Fruit fly (Drosophila melanogaster) whole organism, embryonic: ENCODE measurements around the gene RpL34b.
A peak's percentile ranks its signal among the peaks of the same experiment; 100 is the strongest.

Experiments used
- Abd-B ChIP-seq: fragments of 200-800 bp; sonication (Bioruptor generic); optimal IDR thresholded peaks from 2 replicates; lab custom pipeline; 2018; ENCODE audit warnings: missing biosample characterization, mild to moderate bottlenecking, missing genetic modification characterization, moderate library complexity
- Ada2b ChIP-seq: fragments of 200-800 bp; sonication (Bioruptor generic); IDR thresholded peaks from 2 replicates; pipeline ENCODE4 v1.3.6; 2022; ENCODE audit warnings: missing biosample characterization, missing genetic modification characterization
- BtbVII ChIP-seq: fragments of 200-800 bp; sonication (Bioruptor generic); optimal IDR thresholded peaks from 3 replicates; lab custom pipeline; 2017; ENCODE audit warnings: missing biosample characterization, mild to moderate bottlenecking, missing genetic modification characterization
- CG10979 ChIP-seq: fragments of 200-800 bp; sonication (Bioruptor generic); optimal IDR thresholded peaks from 2 replicates; lab custom pipeline; 2018; ENCODE audit warnings: missing biosample characterization, mild to moderate bottlenecking, missing genetic modification characterization, moderate library complexity
- CG13424 ChIP-seq: fragments of 200-800 bp; sonication (Bioruptor generic); optimal IDR thresholded peaks from 2 replicates; lab custom pipeline; 2019; ENCODE audit warnings: missing biosample characterization, mild to moderate bottlenecking, missing genetic modification characterization, moderate library complexity
- CG13894 ChIP-seq: fragments of 200-800 bp; sonication (Bioruptor generic); optimal IDR thresholded peaks from 3 replicates; lab custom pipeline; 2018; ENCODE audit warnings: missing biosample characterization, mild to moderate bottlenecking, missing genetic modification characterization, moderate library complexity
- CG14014 ChIP-seq: fragments of 200-800 bp; sonication (Bioruptor generic); IDR thresholded peaks from 2 replicates; pipeline ENCODE4 v1.3.6; 2022; ENCODE audit warnings: missing biosample characterization, missing genetic modification characterization
- CG15514 ChIP-seq: fragments of 200-800 bp; sonication (Bioruptor generic); optimal IDR thresholded peaks from 3 replicates; lab custom pipeline; 2017; ENCODE audit warnings: missing biosample characterization, missing genetic modification characterization, mild to moderate bottlenecking, moderate library complexity, missing genetic modification reagents
- CG16815 ChIP-seq: fragments of 200-800 bp; sonication (Bioruptor generic); optimal IDR thresholded peaks from 3 replicates; lab custom pipeline; 2017; ENCODE audit warnings: missing biosample characterization, mild to moderate bottlenecking, missing genetic modification characterization
- CG17328 ChIP-seq: fragments of 200-800 bp; sonication (Bioruptor generic); IDR thresholded peaks from 2 replicates; pipeline ENCODE4 v1.3.6; 2022; ENCODE audit warnings: missing biosample characterization, missing genetic modification characterization
- CG1792 ChIP-seq: fragments of 200-800 bp; sonication (Bioruptor generic); optimal IDR thresholded peaks from 2 replicates; lab custom pipeline; 2016; ENCODE audit warnings: missing biosample characterization, missing genetic modification characterization
- CG2199 ChIP-seq: fragments of 200-800 bp; sonication (Bioruptor generic); IDR thresholded peaks from 3 replicates; pipeline ENCODE4 v1.3.6; 2022; ENCODE audit warnings: missing biosample characterization, missing genetic modification characterization
- CG2889 ChIP-seq: fragments of 200-800 bp; sonication (Bioruptor generic); IDR thresholded peaks from 3 replicates; pipeline ENCODE4 v1.3.6; 2022; ENCODE audit warnings: missing biosample characterization, missing genetic modification characterization
- CG3838 ChIP-seq: fragments of 200-800 bp; sonication (Bioruptor generic); optimal IDR thresholded peaks from 3 replicates; lab custom pipeline; 2016; ENCODE audit warnings: missing biosample characterization, missing genetic modification characterization
- CG3847 ChIP-seq: fragments of 200-800 bp; sonication (Bioruptor generic); IDR thresholded peaks from 2 replicates; pipeline ENCODE4 v1.3.6; 2022; ENCODE audit warnings: missing biosample characterization, missing genetic modification characterization
- CG3995 ChIP-seq: fragments of 200-800 bp; sonication (Bioruptor generic); optimal IDR thresholded peaks from 3 replicates; lab custom pipeline; 2016; ENCODE audit warnings: missing biosample characterization, missing genetic modification characterization
- CG6813 ChIP-seq: fragments of 200-800 bp; sonication (Bioruptor generic); optimal IDR thresholded peaks from 2 replicates; lab custom pipeline; 2017; ENCODE audit warnings: missing biosample characterization, missing genetic modification characterization, mild to moderate bottlenecking, moderate library complexity, missing genetic modification reagents
- CG9609 ChIP-seq: fragments of 200-800 bp; sonication (Bioruptor generic); optimal IDR thresholded peaks from 3 replicates; lab custom pipeline; 2016; ENCODE audit warnings: missing biosample characterization, missing genetic modification characterization
- CG9932 ChIP-seq: fragments of 200-800 bp; sonication (Bioruptor generic); IDR thresholded peaks from 2 replicates; pipeline ENCODE4 v1.3.6; 2022; ENCODE audit warnings: missing biosample characterization, missing genetic modification characterization
- CTCF ChIP-seq: fragments of 200-800 bp; sonication (Bioruptor generic); optimal IDR thresholded peaks from 2 replicates; lab custom pipeline; 2017; ENCODE audit warnings: missing biosample characterization, mild to moderate bottlenecking, missing genetic modification characterization, moderate library complexity
- Dad ChIP-seq: fragments of 200-800 bp; sonication (Bioruptor generic); optimal IDR thresholded peaks from 3 replicates; lab custom pipeline; 2016; ENCODE audit warnings: missing biosample characterization, missing genetic modification characterization
- Deaf1 ChIP-seq: fragments of 200-800 bp; optimal IDR thresholded peaks from 3 replicates; lab custom pipeline; 2019; ENCODE audit warnings: missing biosample characterization, mild to moderate bottlenecking, missing genetic modification characterization, moderate library complexity
- Ets65A ChIP-seq: fragments of 200-800 bp; sonication (Bioruptor generic); peaks from one replicate; lab custom pipeline; 2016; ENCODE audit warnings: missing biosample characterization, missing genetic modification characterization
- Fer3 ChIP-seq: fragments of 200-800 bp; sonication (Bioruptor generic); optimal IDR thresholded peaks from 2 replicates; lab custom pipeline; 2018; ENCODE audit warnings: missing biosample characterization, mild to moderate bottlenecking, missing genetic modification characterization, moderate library complexity
- HLH4C ChIP-seq: fragments of 200-800 bp; sonication (Bioruptor generic); IDR thresholded peaks from 3 replicates; pipeline ENCODE4 v1.3.6; 2022; ENCODE audit warnings: missing biosample characterization, missing genetic modification characterization; ENCODE audit not compliant: partially characterized antibody
- Neu2 ChIP-seq: fragments of 200-800 bp; sonication (Bioruptor generic); optimal IDR thresholded peaks from 3 replicates; lab custom pipeline; 2016; ENCODE audit warnings: missing biosample characterization, missing genetic modification characterization, borderline replicate concordance
- Oli ChIP-seq: fragments of 200-800 bp; sonication (Bioruptor generic); optimal IDR thresholded peaks from 2 replicates; lab custom pipeline; 2018; ENCODE audit warnings: missing biosample characterization, mild to moderate bottlenecking, missing genetic modification characterization, moderate library complexity
- Side ChIP-seq: fragments of 200-800 bp; sonication (Bioruptor generic); optimal IDR thresholded peaks from 2 replicates; lab custom pipeline; 2016; ENCODE audit warnings: missing biosample characterization, missing genetic modification characterization
- Xrp1 ChIP-seq: fragments of 200-800 bp; sonication (Bioruptor generic); IDR thresholded peaks from 2 replicates; pipeline ENCODE4 v1.3.6; 2022; ENCODE audit warnings: missing biosample characterization, missing genetic modification characterization
- ase ChIP-seq: fragments of 200-800 bp; sonication (Bioruptor generic); IDR thresholded peaks from 3 replicates; pipeline ENCODE4 v1.3.6; 2022; ENCODE audit warnings: missing biosample characterization, missing genetic modification characterization
- bigmax ChIP-seq: fragments of 200-800 bp; sonication (Bioruptor generic); optimal IDR thresholded peaks from 2 replicates; lab custom pipeline; 2018; ENCODE audit warnings: missing biosample characterization, mild to moderate bottlenecking, missing genetic modification characterization
- chinmo ChIP-seq: fragments of 200-800 bp; sonication (Bioruptor generic); IDR thresholded peaks from 4 replicates; pipeline ENCODE4 v1.3.6; 2022; ENCODE audit warnings: missing biosample characterization, missing genetic modification characterization; ENCODE audit not compliant: partially characterized antibody
- dmrt99B ChIP-seq: fragments of 200-800 bp; sonication (Bioruptor generic); optimal IDR thresholded peaks from 2 replicates; lab custom pipeline; 2018; ENCODE audit warnings: missing biosample characterization, mild to moderate bottlenecking, missing genetic modification characterization, moderate library complexity
- dysf ChIP-seq: fragments of 200-800 bp; sonication (Bioruptor generic); IDR thresholded peaks from 3 replicates; pipeline ENCODE4 v1.3.6; 2022; ENCODE audit warnings: missing biosample characterization, missing genetic modification characterization
- ftz-f1 ChIP-seq: fragments of 200-800 bp; sonication (Bioruptor generic); optimal IDR thresholded peaks from 2 replicates; lab custom pipeline; 2016; ENCODE audit warnings: missing biosample characterization, missing genetic modification characterization
- gsb-n ChIP-seq: fragments of 200-800 bp; sonication (Bioruptor generic); optimal IDR thresholded peaks from 3 replicates; lab custom pipeline; 2018; ENCODE audit warnings: missing biosample characterization, mild to moderate bottlenecking, missing genetic modification characterization
- lilli ChIP-seq: fragments of 200-800 bp; sonication (Bioruptor generic); optimal IDR thresholded peaks from 3 replicates; lab custom pipeline; 2016; ENCODE audit warnings: missing biosample characterization, missing genetic modification characterization
- lov ChIP-seq, 2 experiments: fragments of 200-800 bp in 1 of 2; fragments of >200 bp in 1 of 2; sonication (Bioruptor generic) in 1 of 2; IDR thresholded peaks in 1 of 2; optimal IDR thresholded peaks in 1 of 2; 2 replicates in 1 of 2; 3 replicates in 1 of 2; pipeline versions ENCODE4 v1.3.6 to Lab custom; 2017 to 2022; ENCODE audit warnings: missing biosample characterization in 1 of 2, missing genetic modification characterization in 1 of 2
- luna ChIP-seq: fragments of 200-800 bp; sonication (Bioruptor generic); optimal IDR thresholded peaks from 2 replicates; lab custom pipeline; 2016; ENCODE audit warnings: missing biosample characterization, missing genetic modification characterization
- mirr ChIP-seq: fragments of 200-800 bp; sonication (Bioruptor generic); optimal IDR thresholded peaks from 3 replicates; lab custom pipeline; 2018; ENCODE audit warnings: missing biosample characterization, mild to moderate bottlenecking, missing genetic modification characterization
- nmo ChIP-seq: fragments of 200-800 bp; sonication (Bioruptor generic); optimal IDR thresholded peaks from 2 replicates; lab custom pipeline; 2018; ENCODE audit warnings: missing biosample characterization, mild to moderate bottlenecking, missing genetic modification characterization, moderate library complexity
- row ChIP-seq: fragments of 200-800 bp; sonication (Bioruptor generic); IDR thresholded peaks from 3 replicates; pipeline ENCODE4 v1.3.6; 2022; ENCODE audit warnings: missing biosample characterization, missing genetic modification characterization
- sd ChIP-seq: fragments of 200-800 bp; sonication (Bioruptor generic); optimal IDR thresholded peaks from 3 replicates; lab custom pipeline; 2018; ENCODE audit warnings: missing biosample characterization, mild to moderate bottlenecking, missing genetic modification characterization, moderate library complexity
- vvl ChIP-seq: fragments of 200-800 bp; sonication (Bioruptor generic); IDR thresholded peaks from 2 replicates; pipeline ENCODE4 v1.3.6; 2022; ENCODE audit warnings: missing biosample characterization, missing genetic modification characterization
- wek ChIP-seq: fragments of 200-800 bp; sonication (Bioruptor generic); optimal IDR thresholded peaks from 3 replicates; lab custom pipeline; 2018; ENCODE audit warnings: missing biosample characterization, mild to moderate bottlenecking, missing genetic modification characterization, moderate library complexity
- z ChIP-seq: fragments of 200-800 bp; sonication (Bioruptor generic); IDR thresholded peaks from 3 replicates; pipeline ENCODE4 v1.3.6; 2022; ENCODE audit warnings: missing biosample characterization, missing genetic modification characterization

Gene RpL34b

dm6 chr3R:9433774-9434173 is 32.7 kb upstream of the RpL34b start (continued):
- TF ChIP-seq wek (GFP tag; lab: Kevin White, UChicago), result no peak
- no peak for TF ChIP-seq CG16815 (GFP tag; lab: Kevin White, UChicago)
- TF ChIP-seq bigmax, result no peak
- no peak for TF ChIP-seq CG17328 (GFP tag; lab: Robert Waterston, UW)

- TF ChIP-seq ase (GFP tag; lab: Robert Waterston, UW) (0 out of 3 replicates have a peak, but pooled peaks have one; percentile 16), chinmo (no peak), mirr (peak; percentile 34), Deaf1 (peak; percentile 53), lov (optimal IDR thresholded peaks at IDR 0.05; lab: Kevin White, UChicago) (no peak), lov (GFP tag; IDR thresholded peaks at IDR 0.05; lab: Robert Waterston, UW) (0 out of 3 replicates have a peak, but pooled peaks have one; percentile 11), CG2889 (GFP tag; lab: Robert Waterston, UW) (0 out of 3 replicates have a peak, but pooled peaks have one; percentile 12), Dad (GFP tag; lab: Kevin White, UChicago) (no peak)
These were observed 32.2 kb upstream of the RpL34b start for dm6 chr3R:9433270-9433669.

dm6 chr3R:9430344-9431253 is 29.6 kb upstream of the RpL34b start:
- TF ChIP-seq sd (tag; lab: Kevin White, UChicago), result peak; percentile 55
- no peak for TF ChIP-seq CG1792 (GFP tag; lab: Kevin White, UChicago)
- TF ChIP-seq z (GFP tag; lab: Robert Waterston, UW), result no peak
- TF ChIP-seq Abd-B (GFP tag; lab: Kevin White, UChicago), result no peak
- peak; percentile 62 for TF ChIP-seq lilli
- peak; percentile 52 for TF ChIP-seq CG9932 (GFP tag; lab: Robert Waterston, UW)
- peak; percentile 23 for TF ChIP-seq CG10979 (tag; lab: Kevin White, UChicago)
- no peak for TF ChIP-seq gsb-n (tag; lab: Kevin White, UChicago)
- TF ChIP-seq CTCF (GFP tag; lab: Kevin White, UChicago), result no peak
- no peak for TF ChIP-seq luna
- TF ChIP-seq CG3838 (GFP tag; lab: Kevin White, UChicago), result peak; percentile 9
- no peak for TF ChIP-seq CG3847 (GFP tag; lab: Robert Waterston, UW)
- peak; percentile 52; the same call in 1 of the 2 replicates for TF ChIP-seq Xrp1 (GFP tag; lab: Robert Waterston, UW)
- peak; percentile 46; the same call in 1 of the 3 replicates for TF ChIP-seq CG2199
- TF ChIP-seq CG13424 (tag; lab: Kevin White, UChicago), result peak; percentile 41
- no peak for TF ChIP-seq CG9609
- peak; percentile 56; the same call in 2 of the 3 replicates for TF ChIP-seq row (GFP tag; lab: Robert Waterston, UW)
- no peak for TF ChIP-seq CG13894
- no peak for TF ChIP-seq CG15514 (GFP tag; lab: Kevin White, UChicago)
- TF ChIP-seq BtbVII (GFP tag; lab: Kevin White, UChicago), result peak; percentile 45
- peak; percentile 47 for TF ChIP-seq ftz-f1 (GFP tag; lab: Kevin White, UChicago)
- peak; percentile 5 for TF ChIP-seq nmo
- peak; percentile 48 for TF ChIP-seq dmrt99B (tag; lab: Kevin White, UChicago)
- no peak for TF ChIP-seq Side (GFP tag; lab: Kevin White, UChicago)
- no peak for TF ChIP-seq CG6813 (GFP tag; lab: Kevin White, UChicago)
- TF ChIP-seq Fer3, result peak; percentile 40
- no peak for TF ChIP-seq HLH4C
- peak; percentile 52 for TF ChIP-seq Oli (tag; lab: Kevin White, UChicago)
- TF ChIP-seq Neu2 (GFP tag; lab: Kevin White, UChicago), result no peak
- TF ChIP-seq CG14014 (GFP tag; lab: Robert Waterston, UW), result 0 out of 2 replicates have a peak, but pooled peaks have one; percentile 18
- TF ChIP-seq Ets65A (GFP tag; lab: Kevin White, UChicago), result no peak
- no peak for TF ChIP-seq CG3995 (GFP tag; lab: Kevin White, UChicago)
- TF ChIP-seq Ada2b (GFP tag; lab: Robert Waterston, UW), result 0 out of 2 replicates have a peak, but pooled peaks have one; percentile 32
- TF ChIP-seq dysf, result peak; percentile 70
- TF ChIP-seq vvl, result peak; percentile 83
